Worm (Caenorhabditis elegans) whole organism, young adult: Measurements from ENCODE around the gene ZC317.2.
A peak's percentile ranks its signal among the peaks of the same experiment; 100 is the strongest.

Experiments
- C17E4.6 ChIP-seq: fragments of 200-800 bp; sonication (Bioruptor generic); IDR thresholded peaks from 2 replicates; pipeline ENCODE4 v1.3.6; 2022; ENCODE audit warnings: missing genetic modification reagents, missing genetic modification characterization, missing compliant biosample characterization
- D2030.7 ChIP-seq: fragments of 200-800 bp; sonication (Bioruptor generic); IDR thresholded peaks from 2 replicates; pipeline ENCODE4 v1.3.6; 2022; ENCODE audit warnings: missing genetic modification reagents, missing genetic modification characterization, missing compliant biosample characterization
- F57C9.4 ChIP-seq: sonication (generic microtip); optimal IDR thresholded peaks from 2 replicates; lab custom pipeline; 2017; ENCODE audit warnings: mild to moderate bottlenecking, missing genetic modification characterization, missing compliant biosample characterization
- K11D2.4 ChIP-seq: fragments of 200-800 bp; sonication (Bioruptor generic); IDR thresholded peaks from 2 replicates; pipeline ENCODE4 v1.3.6; 2022; ENCODE audit warnings: missing genetic modification reagents, missing genetic modification characterization, missing compliant biosample characterization
- K12H6.12 ChIP-seq: fragments of 200-800 bp; sonication (Bioruptor generic); optimal IDR thresholded peaks from 2 replicates; lab custom pipeline; 2018; ENCODE audit warnings: mild to moderate bottlenecking, missing genetic modification characterization, missing compliant biosample characterization
- Y67H2A.10 ChIP-seq: fragments of 200-800 bp; sonication (Bioruptor generic); conservative IDR thresholded peaks from 2 replicates; pipeline ENCODE4 v1.3.6; 2022; ENCODE audit warnings: missing genetic modification reagents, missing genetic modification characterization, missing compliant biosample characterization
- Y95B8A.8 ChIP-seq: fragments of 200-800 bp; sonication (Bioruptor generic); IDR thresholded peaks from 2 replicates; pipeline ENCODE4 v1.3.6; 2022; ENCODE audit warnings: missing genetic modification reagents, missing genetic modification characterization, missing compliant biosample characterization
- atf-7 ChIP-seq: sonication (generic microtip); optimal IDR thresholded peaks from 2 replicates; lab custom pipeline; 2017; ENCODE audit warnings: mild to moderate bottlenecking, missing genetic modification characterization, missing compliant biosample characterization
- athp-1 ChIP-seq: sonication (generic microtip); optimal IDR thresholded peaks from 2 replicates; lab custom pipeline; 2017; ENCODE audit warnings: mild to moderate bottlenecking, missing genetic modification characterization, missing compliant biosample characterization
- bed-1 ChIP-seq: fragments of 200-800 bp; sonication (Bioruptor generic); IDR thresholded peaks from 2 replicates; pipeline ENCODE4 v1.3.6; 2022; ENCODE audit warnings: missing genetic modification reagents, missing genetic modification characterization, missing compliant biosample characterization
- bed-2 ChIP-seq: fragments of 200-800 bp; sonication (Bioruptor generic); IDR thresholded peaks from 2 replicates; pipeline ENCODE4 v1.3.6; 2022; ENCODE audit warnings: missing genetic modification reagents, missing genetic modification characterization, missing compliant biosample characterization
- cebp-2 ChIP-seq: fragments of 200-800 bp; sonication (Bioruptor generic); IDR thresholded peaks from 2 replicates; pipeline ENCODE4 v1.3.6; 2022; ENCODE audit warnings: missing genetic modification characterization, missing compliant biosample characterization
- ceh-27 ChIP-seq: fragments of 200-800 bp; sonication (Bioruptor generic); optimal IDR thresholded peaks from 2 replicates; lab custom pipeline; 2018; ENCODE audit warnings: mild to moderate bottlenecking, missing genetic modification characterization, moderate library complexity, missing compliant biosample characterization
- ceh-79 ChIP-seq: sonication (generic microtip); optimal IDR thresholded peaks from 2 replicates; lab custom pipeline; 2017; ENCODE audit warnings: mild to moderate bottlenecking, missing genetic modification characterization, missing compliant biosample characterization
- die-1 ChIP-seq: sonication (generic microtip); optimal IDR thresholded peaks from 2 replicates; lab custom pipeline; 2016; ENCODE audit warnings: missing genotype, mild to moderate bottlenecking, missing genetic modification characterization, missing compliant biosample characterization
- efl-1 ChIP-seq: fragments of 150-350 bp; optimal IDR thresholded peaks from 2 replicates; lab custom pipeline; 2014; ENCODE audit warnings: missing biosample characterization, missing genetic modification reagents, missing genetic modification characterization
- egl-18 ChIP-seq: fragments of 200-800 bp; sonication (Bioruptor generic); IDR thresholded peaks from 2 replicates; pipeline ENCODE4 v1.3.6; 2022; ENCODE audit warnings: missing genetic modification reagents, missing genetic modification characterization, missing compliant biosample characterization
- ets-4 ChIP-seq: fragments of 200-800 bp; sonication (Bioruptor generic); optimal IDR thresholded peaks from 2 replicates; lab custom pipeline; 2018; ENCODE audit warnings: mild to moderate bottlenecking, missing genetic modification characterization, missing compliant biosample characterization
- hlh-26 ChIP-seq: fragments of 200-800 bp; sonication (Bioruptor generic); conservative IDR thresholded peaks from 2 replicates; pipeline ENCODE4 v1.3.6; 2022; ENCODE audit warnings: missing genetic modification reagents, missing genetic modification characterization, missing compliant biosample characterization
- hmg-20 ChIP-seq: fragments of 200-800 bp; sonication (Bioruptor generic); IDR thresholded peaks from 2 replicates; pipeline ENCODE4 v1.3.6; 2022; ENCODE audit warnings: missing genetic modification reagents, missing genetic modification characterization, missing compliant biosample characterization
- hrde-1 ChIP-seq: sonication (generic microtip); optimal IDR thresholded peaks from 2 replicates; lab custom pipeline; 2016; ENCODE audit warnings: missing genetic modification characterization, mild to moderate bottlenecking, missing compliant biosample characterization, moderate library complexity, missing genotype, missing genetic modification reagents, borderline replicate concordance
- lin-35 ChIP-seq, 3 experiments: fragments of 150-350 bp in 2 of 3; sonication (generic microtip) in 1 of 3; optimal IDR thresholded peaks; 2 replicates each; lab custom pipeline; 2014 to 2018; ENCODE audit warnings: missing biosample characterization in 3 of 3, missing genetic modification characterization in 3 of 3, missing genetic modification reagents in 3 of 3
- lir-1 ChIP-seq: fragments of 200-800 bp; sonication (Bioruptor generic); conservative IDR thresholded peaks from 2 replicates; pipeline ENCODE4 v1.3.6; 2022; ENCODE audit warnings: missing genetic modification reagents, missing genetic modification characterization, missing compliant biosample characterization
- lsl-1 ChIP-seq: fragments of 200-800 bp; sonication (Bioruptor generic); optimal IDR thresholded peaks from 2 replicates; lab custom pipeline; 2018; ENCODE audit warnings: mild to moderate bottlenecking, missing genetic modification characterization, moderate library complexity, missing compliant biosample characterization
- madf-3 ChIP-seq: fragments of 200-800 bp; sonication (Bioruptor generic); IDR thresholded peaks from 2 replicates; pipeline ENCODE4 v1.3.6; 2022; ENCODE audit warnings: missing genetic modification reagents, missing genetic modification characterization, missing compliant biosample characterization
- madf-6 ChIP-seq: fragments of 200-800 bp; sonication (Bioruptor generic); IDR thresholded peaks from 2 replicates; pipeline ENCODE4 v1.3.6; 2022; ENCODE audit warnings: missing genetic modification reagents, missing genetic modification characterization, missing compliant biosample characterization
- mes-4 ChIP-seq: sonication (generic microtip); optimal IDR thresholded peaks from 2 replicates; lab custom pipeline; 2016; ENCODE audit warnings: missing genotype, missing genetic modification characterization, missing compliant biosample characterization
- nhr-80 ChIP-seq: sonication (generic microtip); optimal IDR thresholded peaks from 2 replicates; lab custom pipeline; 2016; ENCODE audit warnings: missing genetic modification characterization, missing compliant biosample characterization
- nhr-90 ChIP-seq: sonication (generic microtip); optimal IDR thresholded peaks from 2 replicates; lab custom pipeline; 2016; ENCODE audit warnings: missing genotype, mild to moderate bottlenecking, missing genetic modification characterization, missing compliant biosample characterization
- pha-4 ChIP-seq: fragments of 150-350 bp; sonication (generic microtip); optimal IDR thresholded peaks from 2 replicates; lab custom pipeline; 2014; ENCODE audit warnings: missing biosample characterization, missing genetic modification reagents, missing genetic modification characterization
- rec-8 ChIP-seq, 2 experiments: sonication (generic microtip); optimal IDR thresholded peaks; 2 replicates each; lab custom pipeline; 2016; ENCODE audit warnings: mild to moderate bottlenecking in 2 of 2, missing genetic modification characterization in 2 of 2, missing genetic modification reagents in 2 of 2, missing genotype in 2 of 2, missing biosample characterization in 1 of 2, missing compliant biosample characterization in 1 of 2, moderate library complexity in 1 of 2
- rpc-1 ChIP-seq, 2 experiments: fragments of 150-350 bp in 1 of 2; sonication (generic microtip) in 1 of 2; optimal IDR thresholded peaks; 2 replicates each; lab custom pipeline; 2014 to 2018; ENCODE audit warnings: missing biosample characterization in 1 of 2, missing genetic modification characterization in 1 of 2, missing genetic modification reagents in 1 of 2, missing genotype in 1 of 2
- snpc-1.3 ChIP-seq: sonication (generic microtip); optimal IDR thresholded peaks from 2 replicates; lab custom pipeline; 2017; ENCODE audit warnings: missing genetic modification characterization, mild to moderate bottlenecking, missing compliant biosample characterization, antibody characterized with exemption, moderate library complexity, missing genotype, missing genetic modification reagents; ENCODE audit not compliant: insufficient read depth
- snpc-4 ChIP-seq, 5 experiments: fragments of 150-350 bp in 1 of 5; sonication (generic microtip) in 4 of 5; optimal IDR thresholded peaks; 2 replicates each; lab custom pipeline; 2014 to 2018; ENCODE audit warnings: missing genetic modification characterization in 5 of 5, missing biosample characterization in 3 of 5, antibody characterized with exemption in 2 of 5, mild to moderate bottlenecking in 2 of 5, missing compliant biosample characterization in 2 of 5, missing genotype in 2 of 5, moderate library complexity in 2 of 5, missing genetic modification reagents in 1 of 5
- sptf-2 ChIP-seq: fragments of 200-800 bp; sonication (Bioruptor generic); optimal IDR thresholded peaks from 2 replicates; lab custom pipeline; 2018; ENCODE audit warnings: mild to moderate bottlenecking, missing genetic modification characterization, missing compliant biosample characterization
- tbp1 ChIP-seq: fragments of 200-800 bp; sonication (Bioruptor generic); optimal IDR thresholded peaks from 2 replicates; lab custom pipeline; 2018; ENCODE audit warnings: mild to moderate bottlenecking, missing genetic modification characterization, missing compliant biosample characterization
- tlf-1 ChIP-seq: fragments of 200-800 bp; sonication (Bioruptor generic); optimal IDR thresholded peaks from 2 replicates; lab custom pipeline; 2018; ENCODE audit warnings: mild to moderate bottlenecking, missing genetic modification characterization, missing compliant biosample characterization
- xnd-1 ChIP-seq: sonication (generic microtip); optimal IDR thresholded peaks from 2 replicates; lab custom pipeline; 2016; ENCODE audit warnings: missing genotype, missing genetic modification reagents, missing genetic modification characterization, missing compliant biosample characterization
- zfh-2 ChIP-seq: fragments of 200-800 bp; sonication (Bioruptor generic); conservative IDR thresholded peaks from 2 replicates; pipeline ENCODE4 v1.3.6; 2022; ENCODE audit warnings: missing genetic modification reagents, missing genetic modification characterization, missing compliant biosample characterization
- zim-3 ChIP-seq: sonication (generic microtip); optimal IDR thresholded peaks from 2 replicates; lab custom pipeline; 2017; ENCODE audit warnings: mild to moderate bottlenecking, missing genetic modification characterization, moderate library complexity, missing compliant biosample characterization
- ztf-18 ChIP-seq: sonication (generic microtip); optimal IDR thresholded peaks from 2 replicates; lab custom pipeline; 2016; ENCODE audit warnings: missing genotype, mild to moderate bottlenecking, missing genetic modification characterization, missing compliant biosample characterization
- ztf-28 ChIP-seq: fragments of 200-800 bp; sonication (Bioruptor generic); IDR thresholded peaks from 2 replicates; pipeline ENCODE4 v1.3.6; 2022; ENCODE audit warnings: missing genetic modification reagents, missing genetic modification characterization, missing compliant biosample characterization

The ZC317.2 gene

DNA sequence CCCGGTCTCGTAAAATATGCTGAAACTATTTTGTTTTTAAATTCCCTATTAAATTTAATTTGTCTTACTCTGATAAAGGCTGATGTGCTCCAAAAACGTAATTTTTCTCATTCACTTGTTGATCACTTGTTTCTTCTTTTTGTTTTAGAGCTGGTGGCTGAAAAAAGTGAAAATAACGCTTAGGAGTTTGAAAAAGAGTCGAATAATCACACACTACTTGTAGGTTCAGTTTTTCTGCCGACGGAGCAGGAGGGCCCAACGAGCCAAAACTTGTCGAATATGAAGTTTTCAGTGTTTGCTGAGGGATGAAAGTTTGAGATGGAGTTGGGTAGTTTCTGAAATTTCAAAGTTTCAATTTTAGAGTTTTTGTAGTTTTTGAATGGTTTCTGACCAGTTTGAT is 27.3 kb downstream of the ZC317.2 start:
- TF ChIP-seq ztf-18 (tag; lab: Kevin White, UChicago) (no peak), atf-7 (tag; lab: Kevin White, UChicago) (no peak), athp-1 (tag; lab: Kevin White, UChicago) (no peak), lir-1 (GFP tag; lab: Robert Waterston, UW) (no peak), rec-8 (tag; optimal IDR thresholded peaks at IDR 0.05; lab: Kevin White, UChicago) (no peak), snpc-4 (GFP tag; optimal IDR thresholded peaks at IDR 0.05; lab: Kevin White, UChicago) (no peak), snpc-4 (tag; optimal IDR thresholded peaks at IDR 0.05; lab: Kevin White, UChicago) (no peak), cebp-2 (GFP tag; lab: Robert Waterston, UW) (no peak), snpc-1.3 (tag; lab: Kevin White, UChicago) (no peak), efl-1 (GFP tag; lab: Kevin White, UChicago) (no peak), tlf-1 (GFP tag; lab: Kevin White, UChicago) (no peak), zim-3 (tag; lab: Kevin White, UChicago) (no peak), Y67H2A.10 (no peak)
- TF ChIP-seq, all 124 proteins: peak for 0

DNA sequence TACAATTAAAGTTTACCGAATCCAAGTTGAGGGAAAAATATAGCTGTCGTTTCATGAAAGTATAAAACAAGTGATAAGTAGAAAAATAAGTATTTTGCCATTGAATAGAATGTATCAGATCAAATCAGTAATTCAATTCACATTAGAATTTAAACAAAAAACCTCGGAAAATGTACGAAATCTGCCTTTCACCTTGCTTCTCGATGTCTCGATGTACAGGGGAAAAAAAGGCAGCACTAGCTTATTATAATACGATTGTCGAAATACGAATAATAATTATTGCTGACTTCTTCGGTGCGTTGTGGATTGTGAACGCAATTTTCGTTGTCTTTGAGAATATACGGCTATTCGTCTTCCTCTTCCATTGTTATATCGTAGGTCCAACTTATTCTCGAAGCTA is 28.9 kb downstream of the ZC317.2 start, which contains the start of gene grl-18:
Gene grl-18, minus strand, starts transcription at position 101 of the 400 bp plus-strand sequence.
- TF ChIP-seq tbp1 (GFP tag; lab: Kevin White, UChicago) (no peak), mes-4 (tag; lab: Kevin White, UChicago) (no peak), D2030.7 (GFP tag; lab: Robert Waterston, UW) (no peak), C17E4.6 (GFP tag; lab: Robert Waterston, UW) (no peak), bed-2 (GFP tag; lab: Robert Waterston, UW) (no peak), bed-1 (GFP tag; lab: Robert Waterston, UW) (no peak), madf-6 (GFP tag; lab: Robert Waterston, UW) (no peak), lsl-1 (GFP tag; lab: Kevin White, UChicago) (no peak), tlf-1 (GFP tag; lab: Kevin White, UChicago) (no peak), zfh-2 (GFP tag; lab: Robert Waterston, UW) (no peak), sptf-2 (GFP tag; lab: Kevin White, UChicago) (no peak), hlh-26 (no peak), ceh-27 (GFP tag; lab: Kevin White, UChicago) (no peak), F57C9.4 (tag; lab: Kevin White, UChicago) (no peak), rpc-1 (optimal IDR thresholded peaks at IDR 0.05; lab: Kevin White, UChicago) (no peak), rpc-1 (tag; optimal IDR thresholded peaks at IDR 0.05; lab: Kevin White, UChicago) (no peak)

DNA sequence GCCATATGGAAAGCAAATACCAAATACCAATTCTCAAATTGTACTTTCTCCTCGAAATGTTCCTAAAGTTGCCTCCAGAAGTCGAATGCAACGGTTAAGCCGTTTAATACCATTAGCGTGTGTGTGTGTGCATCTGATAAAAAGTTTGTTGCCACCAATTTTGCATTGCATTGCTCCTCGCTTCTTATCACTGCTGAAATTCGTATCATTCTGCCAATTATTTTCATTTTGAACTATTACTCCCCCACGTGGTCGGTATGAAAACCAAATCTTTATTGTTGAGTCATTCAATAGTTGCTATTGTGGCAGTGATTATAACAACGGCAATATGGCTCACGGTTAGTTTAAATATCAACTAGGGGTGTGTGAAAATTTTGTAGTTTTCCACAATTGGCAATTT is 30.3 kb downstream of the ZC317.2 start, which contains the start of gene T05C3.6:
Gene T05C3.6, plus strand, starts transcription at position 241 of the 400 bp plus-strand sequence.
- TF ChIP-seq egl-18 (GFP tag; lab: Robert Waterston, UW) (no peak), xnd-1 (tag; lab: Kevin White, UChicago) (no peak), madf-3 (no peak), ceh-79 (tag; lab: Kevin White, UChicago) (no peak), nhr-80 (tag; lab: Kevin White, UChicago) (peak; percentile 88), cebp-2 (GFP tag; lab: Robert Waterston, UW) (no peak)

DNA sequence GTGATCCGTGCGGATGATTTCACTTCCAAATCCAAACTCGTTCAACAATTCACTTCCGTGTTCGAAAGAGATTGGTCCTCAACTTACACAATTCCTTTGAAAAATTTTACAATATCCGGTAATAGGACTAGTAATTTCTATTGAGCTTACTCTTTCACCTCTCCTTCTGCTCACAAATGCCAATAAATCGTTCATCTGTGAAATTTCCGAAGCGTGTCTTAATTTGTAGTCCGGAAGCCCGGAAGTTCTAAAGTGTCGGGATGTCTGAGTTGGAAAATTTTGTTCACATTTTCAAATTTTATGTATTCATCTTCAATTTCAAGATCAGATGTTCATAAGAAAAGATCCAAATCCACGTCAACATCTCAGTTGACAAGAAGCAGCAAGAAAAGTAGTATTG is 33.5 kb downstream of the ZC317.2 start, which contains the start of gene T05C3.2:
Gene T05C3.2, plus strand, starts transcription at position 301 of the 400 bp plus-strand sequence.
- no peak for TF ChIP-seq lin-35 (GFP tag; optimal IDR thresholded peaks at IDR 0.05; lab: Kevin White, UChicago)
- TF ChIP-seq Y95B8A.8 (GFP tag; lab: Robert Waterston, UW) = no peak
- TF ChIP-seq snpc-4 (GFP tag; optimal IDR thresholded peaks at IDR 0.05; lab: Kevin White, UChicago) = no peak
- TF ChIP-seq snpc-4 (tag; optimal IDR thresholded peaks at IDR 0.05; lab: Kevin White, UChicago) = no peak
- TF ChIP-seq ets-4 (GFP tag; lab: Kevin White, UChicago) = no peak
- no peak for TF ChIP-seq K12H6.12 (tag; lab: Kevin White, UChicago)
- TF ChIP-seq hmg-20 (GFP tag; lab: Robert Waterston, UW) = no peak
- no peak for TF ChIP-seq die-1
- TF ChIP-seq nhr-90 (tag; lab: Kevin White, UChicago) = no peak
- no peak for TF ChIP-seq xnd-1 (tag; lab: Kevin White, UChicago)
- TF ChIP-seq hrde-1 (tag; lab: Kevin White, UChicago) = no peak
- TF ChIP-seq D2030.7 (GFP tag; lab: Robert Waterston, UW) = no peak
- TF ChIP-seq madf-3 = no peak
- no peak for TF ChIP-seq ztf-28 (GFP tag; lab: Robert Waterston, UW)
- TF ChIP-seq pha-4 (tag; lab: Kevin White, UChicago) = no peak
- TF ChIP-seq K11D2.4 (GFP tag; lab: Robert Waterston, UW) = no peak
